Worm (Caenorhabditis elegans): ENCODE results near the gene txt-6.
A peak's percentile ranks its signal among the peaks of the same experiment; 100 is the strongest.

- TF ChIP-seq nhr-12 (tag; optimal IDR thresholded peaks at IDR 0.05) (no peak), hmg-11 (tag; optimal IDR thresholded peaks at IDR 0.05) (no peak), ama-1 (optimal IDR thresholded peaks at IDR 0.05) (no peak), elt-2 (tag; optimal IDR thresholded peaks at IDR 0.05) (peak; percentile 32), ztf-11 (tag; optimal IDR thresholded peaks at IDR 0.05) (no peak), nhr-23 (tag; optimal IDR thresholded peaks at IDR 0.05) (peak; percentile 46), aly-2 (tag; optimal IDR thresholded peaks at IDR 0.05) (no peak), nhr-11 (tag; optimal IDR thresholded peaks at IDR 0.05) (no peak), egl-27 (tag; optimal IDR thresholded peaks at IDR 0.05) (no peak), zag-1 (tag; optimal IDR thresholded peaks at IDR 0.05) (no peak), ZK546.5 (tag; optimal IDR thresholded peaks at IDR 0.05) (no peak), mdl-1 (tag; optimal IDR thresholded peaks at IDR 0.05) (no peak)
These were observed 21.8 kb upstream of the txt-6 start, which contains the start of gene pmt-2 for ce11 chrV:4628517-4628930.
